Fruit fly (Drosophila melanogaster): Measurements from ENCODE around the gene CatB.

DNA sequence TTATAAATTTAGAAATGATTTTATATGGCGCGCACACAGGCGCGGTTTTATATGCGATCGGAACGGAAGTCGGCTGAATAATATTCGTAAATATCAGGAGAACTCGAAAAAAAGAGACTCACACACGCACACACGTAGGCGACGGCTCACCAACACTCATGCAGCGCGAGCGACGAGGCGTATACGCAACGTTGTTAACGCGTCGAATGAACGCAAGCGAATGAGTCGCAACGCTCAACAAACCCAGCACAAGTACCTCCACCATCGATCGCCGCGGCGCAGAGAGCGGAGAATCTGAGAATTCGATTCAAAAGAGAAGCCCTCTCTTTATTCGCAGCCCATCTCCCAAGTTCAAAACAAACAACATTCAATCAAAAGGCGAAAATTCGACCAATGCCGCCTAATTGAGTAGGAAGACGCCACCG, 30.2 kb downstream of the CatB start:
- TF ChIP-seq CG33017 (tag; optimal IDR thresholded peaks at IDR 0.05) = peak; percentile 49
- TF ChIP-seq CG11617 (GFP tag; optimal IDR thresholded peaks at IDR 0.05) = peak; percentile 32
- TF ChIP-seq kay (GFP tag; ENCODE audit: borderline replicate concordance) = peak; percentile 82
- peak; percentile 36 for TF ChIP-seq CG7101 (tag; optimal IDR thresholded peaks at IDR 0.05)
